Worm (Caenorhabditis elegans) whole organism, L1 larva: Measurements from ENCODE around the gene F59B10.6.

ENCODE experiments used
- C16A3.4 ChIP-seq: fragments of 150-350 bp; optimal IDR thresholded peaks from 2 replicates; lab custom pipeline; 2014; ENCODE audit warnings: missing biosample characterization, missing genetic modification characterization
- C34B4.2 ChIP-seq: sonication (generic microtip); optimal IDR thresholded peaks from 2 replicates; lab custom pipeline; 2017; ENCODE audit warnings: mild to moderate bottlenecking, missing genetic modification characterization, missing compliant biosample characterization
- aha-1 ChIP-seq: fragments of 150-350 bp; optimal IDR thresholded peaks from 2 replicates; lab custom pipeline; 2014; ENCODE audit warnings: missing biosample characterization, missing genetic modification characterization
- alr-1 ChIP-seq: fragments of 200-800 bp; sonication (Bioruptor generic); optimal IDR thresholded peaks from 2 replicates; lab custom pipeline; 2018; ENCODE audit warnings: borderline replicate concordance, mild to moderate bottlenecking, missing genetic modification characterization, missing compliant biosample characterization
- blmp-1 ChIP-seq: fragments of 150-350 bp; optimal IDR thresholded peaks from 2 replicates; lab custom pipeline; 2014; ENCODE audit warnings: missing biosample characterization, missing genetic modification characterization
- ceh-88 ChIP-seq: fragments of 200-800 bp; sonication (Bioruptor generic); IDR thresholded peaks from 2 replicates; pipeline ENCODE4 v1.3.6; 2022; ENCODE audit warnings: missing genetic modification characterization, missing compliant biosample characterization
- efl-1 ChIP-seq, 4 experiments: fragments of 150-350 bp; optimal IDR thresholded peaks in 3 of 4; peaks in 1 of 4; 1 replicate in 1 of 4; 2 replicates in 3 of 4; lab custom pipeline; 2014; ENCODE audit warnings: missing biosample characterization in 2 of 4, missing genetic modification characterization in 2 of 4, missing genetic modification reagents in 2 of 4
- egl-13 ChIP-seq: sonication (generic microtip); optimal IDR thresholded peaks from 2 replicates; lab custom pipeline; 2016; ENCODE audit warnings: missing genotype, missing genetic modification reagents, missing genetic modification characterization, missing compliant biosample characterization
- ets-5 ChIP-seq: fragments of 200-800 bp; sonication (Bioruptor generic); IDR thresholded peaks from 2 replicates; pipeline ENCODE4 v1.3.6; 2022; ENCODE audit warnings: missing genetic modification characterization, missing compliant biosample characterization
- fkh-10 ChIP-seq: sonication (generic microtip); optimal IDR thresholded peaks from 2 replicates; lab custom pipeline; 2017; ENCODE audit warnings: missing biosample characterization, missing genetic modification reagents, missing genetic modification characterization
- hpl-2 ChIP-seq: fragments of 150-350 bp; optimal IDR thresholded peaks from 2 replicates; lab custom pipeline; 2014; ENCODE audit warnings: missing biosample characterization, missing genetic modification reagents, missing genetic modification characterization
- isw-1 ChIP-seq: fragments of 200-800 bp; sonication (Bioruptor generic); IDR thresholded peaks from 2 replicates; pipeline ENCODE4 v1.3.6; 2022; ENCODE audit warnings: missing genetic modification characterization, missing compliant biosample characterization
- lir-3 ChIP-seq: sonication (generic microtip); optimal IDR thresholded peaks from 2 replicates; lab custom pipeline; 2016; ENCODE audit warnings: mild to moderate bottlenecking, missing genetic modification characterization, moderate library complexity, missing compliant biosample characterization; ENCODE audit not compliant: poor library complexity
- nhr-19 ChIP-seq: fragments of 200-800 bp; sonication (Bioruptor generic); conservative IDR thresholded peaks from 2 replicates; pipeline ENCODE4 v1.3.6; 2022; ENCODE audit warnings: missing genetic modification characterization, missing compliant biosample characterization
- nhr-20 ChIP-seq: sonication (generic microtip); optimal IDR thresholded peaks from 2 replicates; lab custom pipeline; 2016; ENCODE audit warnings: mild to moderate bottlenecking, missing genetic modification characterization, missing compliant biosample characterization
- nhr-47 ChIP-seq: sonication (generic microtip); optimal IDR thresholded peaks from 2 replicates; lab custom pipeline; 2016; ENCODE audit warnings: mild to moderate bottlenecking, missing genetic modification characterization, moderate library complexity, missing compliant biosample characterization
- nhr-77 ChIP-seq: fragments of 150-350 bp; optimal IDR thresholded peaks from 2 replicates; lab custom pipeline; 2014; ENCODE audit warnings: missing biosample characterization, missing genetic modification characterization
- pag-3 ChIP-seq: sonication (generic microtip); optimal IDR thresholded peaks from 2 replicates; lab custom pipeline; 2017; ENCODE audit warnings: missing genetic modification characterization, mild to moderate bottlenecking, missing compliant biosample characterization, antibody characterized with exemption, borderline replicate concordance; ENCODE audit not compliant: insufficient read depth
- pax-3 ChIP-seq: fragments of 200-800 bp; sonication (Bioruptor generic); optimal IDR thresholded peaks from 2 replicates; lab custom pipeline; 2018; ENCODE audit warnings: mild to moderate bottlenecking, missing genetic modification characterization, moderate library complexity, missing compliant biosample characterization
- tbx-2 ChIP-seq: sonication (generic microtip); optimal IDR thresholded peaks from 2 replicates; lab custom pipeline; 2016; ENCODE audit warnings: missing genetic modification characterization, missing compliant biosample characterization
- tlp-1 ChIP-seq: fragments of 150-350 bp; optimal IDR thresholded peaks from 2 replicates; lab custom pipeline; 2014; ENCODE audit warnings: missing biosample characterization, missing genetic modification characterization
- unc-30 ChIP-seq: sonication (generic microtip); optimal IDR thresholded peaks from 2 replicates; lab custom pipeline; 2017; ENCODE audit warnings: missing biosample characterization, missing genetic modification characterization
- unc-62 ChIP-seq: fragments of 150-350 bp; optimal IDR thresholded peaks from 2 replicates; lab custom pipeline; 2014; ENCODE audit warnings: missing biosample characterization, missing genetic modification reagents, missing genetic modification characterization
- unc-98 ChIP-seq: fragments of 200-800 bp; sonication (Bioruptor generic); IDR thresholded peaks from 2 replicates; pipeline ENCODE4 v1.3.6; 2022; ENCODE audit warnings: missing genetic modification characterization, missing compliant biosample characterization
- zag-1 ChIP-seq: fragments of 150-350 bp; optimal IDR thresholded peaks from 2 replicates; lab custom pipeline; 2014; ENCODE audit warnings: missing biosample characterization, missing genetic modification characterization
- ztf-4 ChIP-seq: fragments of 150-350 bp; optimal IDR thresholded peaks from 2 replicates; lab custom pipeline; 2014; ENCODE audit warnings: missing biosample characterization, missing genetic modification characterization

The F59B10.6 gene

ce11 chrII:10480043-10480442 is 44.2 kb downstream of the F59B10.6 start:
- TF ChIP-seq tlp-1 (tag; lab: Kevin White, UChicago) (no peak), unc-30 (tag; lab: Kevin White, UChicago) (no peak), blmp-1 (no peak), egl-13 (tag; lab: Kevin White, UChicago) (no peak), C16A3.4 (tag; lab: Kevin White, UChicago) (no peak)

ce11 chrII:10479348-10479747 is 44.9 kb downstream of the F59B10.6 start, which contains the start of gene clec-59:
clec-59 (minus strand) TSS chrII:10479448.
- TF ChIP-seq zag-1, result no peak
- no peak for TF ChIP-seq hpl-2
- TF ChIP-seq C34B4.2 (tag; lab: Kevin White, UChicago), result no peak

ce11 chrII:10476959-10477358 is 47.3 kb downstream of the F59B10.6 start, which contains the start of gene ZK666.4:
ZK666.4 (plus strand) TSS chrII:10477259.
- no peak for TF ChIP-seq unc-98
- no peak for TF ChIP-seq tlp-1 (tag; lab: Kevin White, UChicago)
- TF ChIP-seq pax-3 (tag; lab: Kevin White, UChicago), result no peak
- TF ChIP-seq ets-5 (GFP tag; lab: Robert Waterston, UW), result no peak
- no peak for TF ChIP-seq isw-1 (GFP tag; lab: Robert Waterston, UW)
- TF ChIP-seq ztf-4 (tag; lab: Kevin White, UChicago), result no peak
- TF ChIP-seq tbx-2 (tag; lab: Kevin White, UChicago), result no peak
- no peak for TF ChIP-seq ceh-88 (GFP tag; lab: Robert Waterston, UW)
- no peak for TF ChIP-seq pag-3 (tag; lab: Kevin White, UChicago)
- no peak for TF ChIP-seq nhr-19 (GFP tag; lab: Robert Waterston, UW)
- TF ChIP-seq aha-1, result no peak
- TF ChIP-seq blmp-1, result no peak
- no peak for TF ChIP-seq nhr-20 (tag; lab: Kevin White, UChicago)
- no peak for TF ChIP-seq nhr-47 (tag; lab: Kevin White, UChicago)
- TF ChIP-seq nhr-77 (tag; lab: Kevin White, UChicago), result no peak
- TF ChIP-seq lir-3 (tag; lab: Kevin White, UChicago), result no peak
- no peak for TF ChIP-seq fkh-10 (GFP tag; lab: Kevin White, UChicago)
- no peak for TF ChIP-seq unc-62
- TF ChIP-seq, all 84 proteins: peak for 0

ce11 chrII:10476039-10476438 is 48.2 kb downstream of the F59B10.6 start, which contains the start of gene clec-58:
clec-58 (minus strand) TSS chrII:10476139.
- no peak for TF ChIP-seq hpl-2
- no peak for TF ChIP-seq efl-1 (optimal IDR thresholded peaks at IDR 0.05; lab: Kevin White, UChicago)
- peak in 1 of 2 experiments; percentile 47 for TF ChIP-seq efl-1 (GFP tag; optimal IDR thresholded peaks at IDR 0.05 in 1 of 2; lab: Kevin White, UChicago)
- no peak for TF ChIP-seq alr-1 (tag; lab: Kevin White, UChicago)
